Worm (Caenorhabditis elegans): ENCODE results near the gene dbn-1.

Gene dbn-1

ce11 chrIII:13768074-13768662 lies 6.3 kb upstream of the dbn-1 start, which contains the start of gene rml-1:
Gene rml-1, minus strand, starts transcription at chrIII:13768092.
- TF ChIP-seq ama-1 (optimal IDR thresholded peaks at IDR 0.05) (peak; percentile 44), hmg-4 (GFP tag; optimal IDR thresholded peaks at IDR 0.05) (no peak), sea-1 (GFP tag; conservative IDR thresholded peaks at IDR 0.05) (no peak), pes-1 (GFP tag; IDR thresholded peaks at IDR 0.05) (0 out of 2 replicates have a peak, but pooled peaks have one; percentile 10)

- no peak for TF ChIP-seq ceh-13 (GFP tag; optimal IDR thresholded peaks at IDR 0.05)
- TF ChIP-seq B0310.2 (tag; optimal IDR thresholded peaks at IDR 0.05): no peak
- no peak for TF ChIP-seq aly-1 (tag; optimal IDR thresholded peaks at IDR 0.05)
- no peak for TF ChIP-seq ets-7 (tag; optimal IDR thresholded peaks at IDR 0.05)
- no peak for TF ChIP-seq F13C5.2 (tag; optimal IDR thresholded peaks at IDR 0.05)
- no peak for TF ChIP-seq tbx-37 (GFP tag; conservative IDR thresholded peaks at IDR 0.05)
- no peak for TF ChIP-seq ama-1 (optimal IDR thresholded peaks at IDR 0.05)
- no peak for TF ChIP-seq ceh-36 (tag; optimal IDR thresholded peaks at IDR 0.05)
- TF ChIP-seq tbx-11 (GFP tag; IDR thresholded peaks at IDR 0.05): no peak
- no peak for TF ChIP-seq tra-4 (tag; optimal IDR thresholded peaks at IDR 0.05)
- no peak for TF ChIP-seq hmbx-1 (tag; optimal IDR thresholded peaks at IDR 0.05)
Measured at ce11 chrIII:13766704-13767323, 4.9 kb upstream of the dbn-1 start.

ce11 chrIII:13765782-13766181 lies 3.9 kb upstream of the dbn-1 start:
- TF ChIP-seq aly-1 (tag; optimal IDR thresholded peaks at IDR 0.05) (no peak), tbx-37 (GFP tag; conservative IDR thresholded peaks at IDR 0.05) (no peak), pes-1 (GFP tag; IDR thresholded peaks at IDR 0.05) (no peak), hnd-1 (tag; optimal IDR thresholded peaks at IDR 0.05) (no peak), B0310.2 (tag; optimal IDR thresholded peaks at IDR 0.05) (no peak), F13C5.2 (tag; optimal IDR thresholded peaks at IDR 0.05) (no peak), scrt-1 (GFP tag; IDR thresholded peaks at IDR 0.05) (no peak), ceh-13 (GFP tag; optimal IDR thresholded peaks at IDR 0.05) (no peak), tbx-11 (GFP tag; IDR thresholded peaks at IDR 0.05) (no peak), hmbx-1 (tag; optimal IDR thresholded peaks at IDR 0.05) (no peak), ama-1 (optimal IDR thresholded peaks at IDR 0.05) (no peak), ets-7 (tag; optimal IDR thresholded peaks at IDR 0.05) (no peak), sea-1 (GFP tag; conservative IDR thresholded peaks at IDR 0.05) (no peak), tra-4 (tag; optimal IDR thresholded peaks at IDR 0.05) (no peak), flt-1 (GFP tag; IDR thresholded peaks at IDR 0.05) (no peak), hmg-4 (GFP tag; optimal IDR thresholded peaks at IDR 0.05) (no peak)

ce11 chrIII:13763260-13764112 lies 1.6 kb upstream of the dbn-1 start:
- no peak for TF ChIP-seq F13C5.2 (tag; optimal IDR thresholded peaks at IDR 0.05)
- no peak for TF ChIP-seq pes-1 (GFP tag; IDR thresholded peaks at IDR 0.05)
- no peak for TF ChIP-seq aly-1 (tag; optimal IDR thresholded peaks at IDR 0.05)
- TF ChIP-seq ets-7 (tag; optimal IDR thresholded peaks at IDR 0.05): no peak
- no peak for TF ChIP-seq flt-1 (GFP tag; IDR thresholded peaks at IDR 0.05)
- TF ChIP-seq scrt-1 (GFP tag; IDR thresholded peaks at IDR 0.05): no peak
- TF ChIP-seq ama-1 (optimal IDR thresholded peaks at IDR 0.05): no peak

ce11 chrIII:13761022-13761421 lies 847 bp downstream of the dbn-1 start:
- TF ChIP-seq hmbx-1 (tag; optimal IDR thresholded peaks at IDR 0.05) (no peak), F13C5.2 (tag; optimal IDR thresholded peaks at IDR 0.05) (no peak), pes-1 (GFP tag; IDR thresholded peaks at IDR 0.05) (no peak), aly-1 (tag; optimal IDR thresholded peaks at IDR 0.05) (no peak), hnd-1 (tag; optimal IDR thresholded peaks at IDR 0.05) (no peak), flt-1 (GFP tag; IDR thresholded peaks at IDR 0.05) (no peak), hmg-4 (GFP tag; optimal IDR thresholded peaks at IDR 0.05) (no peak)

ce11 chrIII:13759691-13760090 lies 2.2 kb downstream of the dbn-1 start:
- TF ChIP-seq hnd-1 (tag; optimal IDR thresholded peaks at IDR 0.05) (no peak), flt-1 (GFP tag; IDR thresholded peaks at IDR 0.05) (no peak), F13C5.2 (tag; optimal IDR thresholded peaks at IDR 0.05) (no peak), aly-1 (tag; optimal IDR thresholded peaks at IDR 0.05) (no peak), B0310.2 (tag; optimal IDR thresholded peaks at IDR 0.05) (no peak), ama-1 (optimal IDR thresholded peaks at IDR 0.05) (no peak), tra-4 (tag; optimal IDR thresholded peaks at IDR 0.05) (no peak), pes-1 (GFP tag; IDR thresholded peaks at IDR 0.05) (no peak), tbx-37 (GFP tag; conservative IDR thresholded peaks at IDR 0.05) (no peak), hmbx-1 (tag; optimal IDR thresholded peaks at IDR 0.05) (no peak), ets-7 (tag; optimal IDR thresholded peaks at IDR 0.05) (no peak), ceh-13 (GFP tag; optimal IDR thresholded peaks at IDR 0.05) (no peak), hmg-4 (GFP tag; optimal IDR thresholded peaks at IDR 0.05) (no peak), scrt-1 (GFP tag; IDR thresholded peaks at IDR 0.05) (no peak), sea-1 (GFP tag; conservative IDR thresholded peaks at IDR 0.05) (no peak), tbx-11 (GFP tag; IDR thresholded peaks at IDR 0.05) (no peak), ceh-36 (tag; optimal IDR thresholded peaks at IDR 0.05) (no peak)

ce11 chrIII:13755689-13756088 lies 6.2 kb downstream of the dbn-1 start, which contains the start of gene toca-2:
Gene toca-2, plus strand, starts transcription at chrIII:13755896.
- no peak for TF ChIP-seq tra-4 (tag; optimal IDR thresholded peaks at IDR 0.05)
- TF ChIP-seq F13C5.2 (tag; optimal IDR thresholded peaks at IDR 0.05): no peak
- no peak for TF ChIP-seq scrt-1 (GFP tag; IDR thresholded peaks at IDR 0.05)
- TF ChIP-seq ceh-36 (tag; optimal IDR thresholded peaks at IDR 0.05): no peak
- no peak for TF ChIP-seq hnd-1 (tag; optimal IDR thresholded peaks at IDR 0.05)
- no peak for TF ChIP-seq tbx-37 (GFP tag; conservative IDR thresholded peaks at IDR 0.05)
- TF ChIP-seq hmg-4 (GFP tag; optimal IDR thresholded peaks at IDR 0.05): no peak
- no peak for TF ChIP-seq sea-1 (GFP tag; conservative IDR thresholded peaks at IDR 0.05)

All from whole organism, early embryonic.